Fruit fly (Drosophila melanogaster) whole organism, embryonic: ENCODE measurements around the gene CG10298.

Experiments used
- C15 ChIP-seq: fragments of 200-800 bp; sonication (Bioruptor generic); IDR thresholded peaks from 3 replicates; pipeline ENCODE4 v1.3.6; 2022; ENCODE audit warnings: missing biosample characterization, missing genetic modification characterization
- CG1024 ChIP-seq: fragments of 200-800 bp; sonication (Bioruptor generic); IDR thresholded peaks from 2 replicates; pipeline ENCODE4 v1.3.6; 2022; ENCODE audit warnings: missing biosample characterization, missing genetic modification characterization
- CG10431 ChIP-seq: fragments of 200-800 bp; sonication (Bioruptor generic); optimal IDR thresholded peaks from 3 replicates; lab custom pipeline; 2018; ENCODE audit warnings: missing biosample characterization, mild to moderate bottlenecking, missing genetic modification characterization
- CG11456 ChIP-seq: fragments of 200-800 bp; sonication (Bioruptor generic); IDR thresholded peaks from 3 replicates; pipeline ENCODE4 v1.3.6; 2022; ENCODE audit warnings: missing biosample characterization, missing genetic modification characterization
- CG11560 ChIP-seq: fragments of 200-800 bp; sonication (Bioruptor generic); IDR thresholded peaks from 3 replicates; pipeline ENCODE4 v1.3.6; 2022; ENCODE audit warnings: missing biosample characterization, missing genetic modification characterization
- CG13123 ChIP-seq: fragments of 200-800 bp; sonication (Bioruptor generic); optimal IDR thresholded peaks from 2 replicates; lab custom pipeline; 2016; ENCODE audit warnings: missing biosample characterization, missing genetic modification characterization
- CG14441 ChIP-seq: fragments of 200-800 bp; sonication (Bioruptor generic); IDR thresholded peaks from 2 replicates; pipeline ENCODE4 v1.3.6; 2022; ENCODE audit warnings: missing biosample characterization, missing genetic modification characterization
- CG14710 ChIP-seq: fragments of 200-800 bp; sonication (Bioruptor generic); optimal IDR thresholded peaks from 3 replicates; lab custom pipeline; 2019; ENCODE audit warnings: missing biosample characterization, mild to moderate bottlenecking, missing genetic modification characterization, moderate library complexity
- CG14860 ChIP-seq: fragments of 200-800 bp; sonication (Bioruptor generic); IDR thresholded peaks from 3 replicates; pipeline ENCODE4 v1.3.6; 2022; ENCODE audit warnings: missing biosample characterization, missing genetic modification characterization; ENCODE audit not compliant: partially characterized antibody
- CG15601 ChIP-seq: fragments of 200-800 bp; sonication (Bioruptor generic); optimal IDR thresholded peaks from 3 replicates; lab custom pipeline; 2019; ENCODE audit warnings: missing biosample characterization, mild to moderate bottlenecking, missing genetic modification characterization, moderate library complexity
- CG1602 ChIP-seq: fragments of 200-800 bp; sonication (Bioruptor generic); optimal IDR thresholded peaks from 3 replicates; lab custom pipeline; 2016; ENCODE audit warnings: missing biosample characterization, missing genetic modification characterization
- CG16779 ChIP-seq: fragments of 200-800 bp; sonication (Bioruptor generic); IDR thresholded peaks from 2 replicates; pipeline ENCODE4 v1.3.6; 2022; ENCODE audit warnings: missing biosample characterization, missing genetic modification characterization
- CG17829 ChIP-seq: fragments of 200-800 bp; optimal IDR thresholded peaks from 2 replicates; lab custom pipeline; 2019; ENCODE audit warnings: missing biosample characterization, mild to moderate bottlenecking, missing genetic modification characterization, moderate library complexity
- CG31224 ChIP-seq: fragments of 200-800 bp; sonication (Bioruptor generic); IDR thresholded peaks from 2 replicates; pipeline ENCODE4 v1.3.6; 2022; ENCODE audit warnings: missing biosample characterization, missing genetic modification characterization
- CG31441 ChIP-seq: fragments of 200-800 bp; sonication (Bioruptor generic); IDR thresholded peaks from 2 replicates; pipeline ENCODE4 v1.3.6; 2022; ENCODE audit warnings: missing biosample characterization, missing genetic modification characterization
- CG3847 ChIP-seq: fragments of 200-800 bp; sonication (Bioruptor generic); IDR thresholded peaks from 2 replicates; pipeline ENCODE4 v1.3.6; 2022; ENCODE audit warnings: missing biosample characterization, missing genetic modification characterization
- CG3995 ChIP-seq: fragments of 200-800 bp; sonication (Bioruptor generic); optimal IDR thresholded peaks from 3 replicates; lab custom pipeline; 2016; ENCODE audit warnings: missing biosample characterization, missing genetic modification characterization
- CG42726 ChIP-seq: fragments of 200-800 bp; sonication (Bioruptor generic); IDR thresholded peaks from 2 replicates; pipeline ENCODE4 v1.3.6; 2022; ENCODE audit warnings: missing biosample characterization, missing genetic modification characterization; ENCODE audit not compliant: partially characterized antibody
- CG4854 ChIP-seq: fragments of 200-800 bp; sonication (Bioruptor generic); optimal IDR thresholded peaks from 2 replicates; lab custom pipeline; 2016; ENCODE audit warnings: missing biosample characterization, missing genetic modification characterization, inconsistent platforms
- CG6254 ChIP-seq: fragments of 200-800 bp; sonication (Bioruptor generic); optimal IDR thresholded peaks from 3 replicates; lab custom pipeline; 2017; ENCODE audit warnings: mild to moderate bottlenecking, missing biosample characterization, missing genetic modification reagents, missing genetic modification characterization
- CG6689 ChIP-seq: fragments of 200-800 bp; sonication (Bioruptor generic); IDR thresholded peaks from 2 replicates; pipeline ENCODE4 v1.3.6; 2022; ENCODE audit warnings: missing biosample characterization, missing genetic modification characterization
- CG7786 ChIP-seq: fragments of 200-800 bp; sonication (Bioruptor generic); optimal IDR thresholded peaks from 2 replicates; lab custom pipeline; 2016; ENCODE audit warnings: missing biosample characterization, missing genetic modification characterization
- CG8924 ChIP-seq: fragments of 200-800 bp; optimal IDR thresholded peaks from 3 replicates; lab custom pipeline; 2019; ENCODE audit warnings: missing biosample characterization, mild to moderate bottlenecking, missing genetic modification characterization, moderate library complexity
- Dll ChIP-seq: fragments of 200-800 bp; sonication (Bioruptor generic); IDR thresholded peaks from 4 replicates; pipeline ENCODE4 v1.3.6; 2022; ENCODE audit warnings: missing biosample characterization, missing genetic modification characterization; ENCODE audit not compliant: partially characterized antibody
- Dref ChIP-seq: fragments of 200-800 bp; sonication (Bioruptor generic); IDR thresholded peaks from 2 replicates; pipeline ENCODE4 v1.3.6; 2022; ENCODE audit warnings: missing biosample characterization, missing genetic modification characterization
- Ets65A ChIP-seq: fragments of 200-800 bp; sonication (Bioruptor generic); peaks from one replicate; lab custom pipeline; 2016; ENCODE audit warnings: missing biosample characterization, missing genetic modification characterization
- Ets97D ChIP-seq: fragments of 200-800 bp; sonication (Bioruptor generic); optimal IDR thresholded peaks from 3 replicates; lab custom pipeline; 2016; ENCODE audit warnings: missing biosample characterization, missing genetic modification characterization
- Fer2 ChIP-seq: fragments of 200-800 bp; sonication (Bioruptor generic); optimal IDR thresholded peaks from 2 replicates; lab custom pipeline; 2018; ENCODE audit warnings: missing biosample characterization, mild to moderate bottlenecking, missing genetic modification characterization, moderate library complexity
- HmgZ ChIP-seq: fragments of 200-800 bp; sonication (Bioruptor generic); optimal IDR thresholded peaks from 2 replicates; lab custom pipeline; 2018; ENCODE audit warnings: missing biosample characterization, mild to moderate bottlenecking, missing genetic modification characterization
- Lim3 ChIP-seq: fragments of 200-800 bp; sonication (Bioruptor generic); IDR thresholded peaks from 2 replicates; pipeline ENCODE4 v1.3.6; 2022; ENCODE audit warnings: missing biosample characterization, missing genetic modification characterization
- Med ChIP-seq: fragments of 200-800 bp; sonication (Bioruptor generic); peaks from one replicate; lab custom pipeline; 2016; ENCODE audit warnings: missing biosample characterization, missing genetic modification characterization, mild to moderate bottlenecking, inconsistent platforms, moderate library complexity
- Sin3A ChIP-seq: fragments of >200 bp; optimal IDR thresholded peaks from 2 replicates; lab custom pipeline; 2018
- Sry-β ChIP-seq: fragments of 200-800 bp; sonication (Bioruptor generic); optimal IDR thresholded peaks from 2 replicates; lab custom pipeline; 2018; ENCODE audit warnings: missing biosample characterization, mild to moderate bottlenecking, missing genetic modification characterization, moderate library complexity
- Taf1 ChIP-seq: fragments of 200-800 bp; sonication (Bioruptor generic); IDR thresholded peaks from 2 replicates; pipeline ENCODE4 v1.3.6; 2022; ENCODE audit warnings: missing biosample characterization, missing genetic modification characterization
- ato ChIP-seq: fragments of 200-800 bp; sonication (Bioruptor generic); IDR thresholded peaks from 2 replicates; pipeline ENCODE4 v1.3.6; 2022; ENCODE audit warnings: missing biosample characterization, missing genetic modification characterization; ENCODE audit not compliant: partially characterized antibody
- da ChIP-seq: fragments of 200-800 bp; sonication (Bioruptor generic); optimal IDR thresholded peaks from 2 replicates; lab custom pipeline; 2016; ENCODE audit warnings: missing biosample characterization, missing genetic modification characterization
- dm ChIP-seq: fragments of 200-800 bp; sonication (Bioruptor generic); optimal IDR thresholded peaks from 3 replicates; lab custom pipeline; 2016; ENCODE audit warnings: missing biosample characterization, missing genetic modification characterization
- eyg ChIP-seq: fragments of 200-800 bp; sonication (Bioruptor generic); optimal IDR thresholded peaks from 3 replicates; lab custom pipeline; 2016; ENCODE audit warnings: missing biosample characterization, missing genetic modification characterization
- ftz-f1 ChIP-seq: fragments of 200-800 bp; sonication (Bioruptor generic); optimal IDR thresholded peaks from 2 replicates; lab custom pipeline; 2016; ENCODE audit warnings: missing biosample characterization, missing genetic modification characterization
- gcm ChIP-seq: fragments of 200-800 bp; sonication (Bioruptor generic); optimal IDR thresholded peaks from 2 replicates; lab custom pipeline; 2019; ENCODE audit warnings: missing biosample characterization, mild to moderate bottlenecking, missing genetic modification characterization, moderate library complexity
- gcm2 ChIP-seq: fragments of 200-800 bp; sonication (Bioruptor generic); optimal IDR thresholded peaks from 2 replicates; lab custom pipeline; 2016; ENCODE audit warnings: missing biosample characterization, missing genetic modification characterization
- hb ChIP-seq: fragments of 200-800 bp; sonication (Bioruptor generic); IDR thresholded peaks from 3 replicates; pipeline ENCODE4 v1.3.6; 2022; ENCODE audit warnings: missing biosample characterization, missing genetic modification characterization; ENCODE audit not compliant: partially characterized antibody
- kah ChIP-seq: fragments of 200-800 bp; sonication (Bioruptor generic); optimal IDR thresholded peaks from 2 replicates; lab custom pipeline; 2018; ENCODE audit warnings: missing biosample characterization, mild to moderate bottlenecking, missing genetic modification characterization
- knrl ChIP-seq: fragments of 200-800 bp; sonication (Bioruptor generic); IDR thresholded peaks from 3 replicates; pipeline ENCODE4 v1.3.6; 2022; ENCODE audit warnings: missing biosample characterization, missing genetic modification characterization; ENCODE audit not compliant: partially characterized antibody
- lmd ChIP-seq: fragments of 200-800 bp; sonication (Bioruptor generic); IDR thresholded peaks from 2 replicates; pipeline ENCODE4 v1.3.6; 2022; ENCODE audit warnings: missing biosample characterization, missing genetic modification characterization
- nerfin-2 ChIP-seq: fragments of 200-800 bp; sonication (Bioruptor generic); IDR thresholded peaks from 2 replicates; pipeline ENCODE4 v1.3.6; 2022; ENCODE audit warnings: missing biosample characterization, missing genetic modification characterization; ENCODE audit not compliant: partially characterized antibody
- org-1 ChIP-seq: fragments of 200-800 bp; sonication (Bioruptor generic); optimal IDR thresholded peaks from 2 replicates; lab custom pipeline; 2017; ENCODE audit warnings: missing biosample characterization, missing genetic modification characterization
- row ChIP-seq: fragments of 200-800 bp; sonication (Bioruptor generic); IDR thresholded peaks from 3 replicates; pipeline ENCODE4 v1.3.6; 2022; ENCODE audit warnings: missing biosample characterization, missing genetic modification characterization
- sens ChIP-seq: fragments of 200-800 bp; sonication (Bioruptor generic); peaks from one replicate; lab custom pipeline; 2016; ENCODE audit warnings: missing biosample characterization, missing genetic modification characterization
- slbo ChIP-seq: fragments of 200-800 bp; sonication (Bioruptor generic); IDR thresholded peaks from 2 replicates; pipeline ENCODE4 v1.3.6; 2022; ENCODE audit warnings: missing biosample characterization, missing genetic modification characterization
- stc ChIP-seq: fragments of 200-800 bp; sonication (Bioruptor generic); IDR thresholded peaks from 2 replicates; pipeline ENCODE4 v1.3.6; 2022; ENCODE audit warnings: missing biosample characterization, missing genetic modification characterization
- stwl ChIP-seq: fragments of 200-800 bp; sonication (Bioruptor generic); optimal IDR thresholded peaks from 3 replicates; lab custom pipeline; 2018; ENCODE audit warnings: missing biosample characterization, mild to moderate bottlenecking, missing genetic modification characterization, moderate library complexity

The CG10298 gene

DNA sequence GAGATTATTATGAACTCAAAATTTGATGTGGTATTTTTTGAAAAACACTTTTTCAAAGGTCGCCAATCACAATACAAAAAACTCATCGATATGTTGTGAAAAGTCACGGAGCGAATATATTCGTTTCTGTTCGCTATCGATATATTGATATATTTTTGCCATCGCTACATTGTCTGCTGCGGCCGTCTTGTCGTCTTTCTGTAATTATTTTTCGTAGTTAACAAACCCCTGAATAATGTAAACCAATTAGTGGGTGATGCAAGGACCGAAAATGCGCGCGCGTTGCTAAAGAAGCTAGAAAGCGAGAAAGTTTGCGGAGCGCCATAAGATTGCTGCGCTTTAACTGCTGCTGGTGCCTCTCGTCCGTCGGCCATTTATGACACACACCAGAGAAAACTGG lies 8.0 kb downstream of the CG10298 start, which contains the start of gene Pak (continued):
- no peak for TF ChIP-seq CG14441 (GFP tag; lab: Robert Waterston, UW)
- TF ChIP-seq CG31441 (GFP tag; lab: Robert Waterston, UW), result peak; percentile 45; the same call in 1 of the 2 replicates
- TF ChIP-seq CG16779 (GFP tag; lab: Robert Waterston, UW), result no peak
- no peak for TF ChIP-seq CG6689 (GFP tag; lab: Robert Waterston, UW)
- peak; percentile 11 for TF ChIP-seq da (GFP tag; lab: Kevin White, UChicago)
- TF ChIP-seq CG13123 (GFP tag; lab: Kevin White, UChicago), result no peak
- no peak for TF ChIP-seq CG7786 (GFP tag; lab: Kevin White, UChicago)
- peak; percentile 59 for TF ChIP-seq Med (GFP tag; lab: Kevin White, UChicago)
- TF ChIP-seq CG3847 (GFP tag; lab: Robert Waterston, UW), result 0 out of 2 replicates have a peak, but pooled peaks have one; percentile 12
- TF ChIP-seq eyg (GFP tag; lab: Kevin White, UChicago), result peak; percentile 33
- peak; percentile 70 for TF ChIP-seq stwl (tag; lab: Kevin White, UChicago)
- TF ChIP-seq Sin3A (lab: Kevin White, UChicago), result peak; percentile 44
- no peak for TF ChIP-seq lmd (GFP tag; lab: Robert Waterston, UW)
- TF ChIP-seq knrl (GFP tag; lab: Robert Waterston, UW), result peak; percentile 95
- peak; percentile 80 for TF ChIP-seq sens (GFP tag; lab: Kevin White, UChicago)
- TF ChIP-seq row, result peak; percentile 74
- TF ChIP-seq Ets65A (GFP tag; lab: Kevin White, UChicago), result no peak
- no peak for TF ChIP-seq CG4854 (GFP tag; lab: Kevin White, UChicago)
- TF ChIP-seq Dll (GFP tag; lab: Robert Waterston, UW), result peak; percentile 94
- no peak for TF ChIP-seq gcm2
- TF ChIP-seq dm, result peak; percentile 13
- TF ChIP-seq Sry-β (GFP tag; lab: Kevin White, UChicago), result no peak
- no peak for TF ChIP-seq CG1024 (GFP tag; lab: Robert Waterston, UW)
- no peak for TF ChIP-seq CG1602 (GFP tag; lab: Kevin White, UChicago)
- no peak for TF ChIP-seq Lim3
- TF ChIP-seq Ets97D (GFP tag; lab: Kevin White, UChicago), result peak; percentile 58
- no peak for TF ChIP-seq CG11456 (GFP tag; lab: Robert Waterston, UW)
- TF ChIP-seq kah (GFP tag; lab: Kevin White, UChicago), result no peak
- peak; percentile 3 for TF ChIP-seq CG15601
- TF ChIP-seq hb (GFP tag; lab: Robert Waterston, UW), result peak; percentile 87
- TF ChIP-seq slbo (GFP tag; lab: Robert Waterston, UW), result peak; percentile 33; the same call in 1 of the 2 replicates
- peak; percentile 98 for TF ChIP-seq CG3995 (GFP tag; lab: Kevin White, UChicago)
- TF ChIP-seq CG42726, result peak; percentile 95
- peak; percentile 93 for TF ChIP-seq Dref (GFP tag; lab: Robert Waterston, UW)
- TF ChIP-seq CG8924 (tag; lab: Kevin White, UChicago), result no peak
- peak; percentile 82 for TF ChIP-seq nerfin-2
- no peak for TF ChIP-seq Fer2 (tag; lab: Kevin White, UChicago)
- TF ChIP-seq CG17829 (tag; lab: Kevin White, UChicago), result no peak
- TF ChIP-seq CG14860 (GFP tag; lab: Robert Waterston, UW), result peak; percentile 86
- peak; percentile 93 for TF ChIP-seq ato
- no peak for TF ChIP-seq C15
- TF ChIP-seq CG31224 (GFP tag; lab: Robert Waterston, UW), result no peak
- TF ChIP-seq stc (GFP tag; lab: Robert Waterston, UW), result no peak
- no peak for TF ChIP-seq CG6254 (GFP tag; lab: Kevin White, UChicago)
- TF ChIP-seq gcm (GFP tag; lab: Kevin White, UChicago), result no peak
- TF ChIP-seq ftz-f1 (GFP tag; lab: Kevin White, UChicago), result no peak
- TF ChIP-seq HmgZ, result peak; percentile 33
- no peak for TF ChIP-seq org-1 (GFP tag; lab: Kevin White, UChicago)
- no peak for TF ChIP-seq CG10431 (GFP tag; lab: Kevin White, UChicago)
- peak; percentile 97 for TF ChIP-seq CG11560 (tag; lab: Robert Waterston, UW)
- TF ChIP-seq CG14710 (tag; lab: Kevin White, UChicago), result peak; percentile 43
- no peak for TF ChIP-seq Taf1
